Fruit fly (Drosophila melanogaster) Kc167 (cell line): ENCODE measurements around the gene Naa30B.

Experiments used
- insv ChIP-seq: fragments of >200 bp; optimal IDR thresholded peaks from 3 replicates; lab custom pipeline; 2018; ENCODE audit warnings: missing external identifiers
- psq ChIP-seq: fragments of >200 bp; optimal IDR thresholded peaks from 2 replicates; lab custom pipeline; 2017; ENCODE audit warnings: missing external identifiers

DNA sequence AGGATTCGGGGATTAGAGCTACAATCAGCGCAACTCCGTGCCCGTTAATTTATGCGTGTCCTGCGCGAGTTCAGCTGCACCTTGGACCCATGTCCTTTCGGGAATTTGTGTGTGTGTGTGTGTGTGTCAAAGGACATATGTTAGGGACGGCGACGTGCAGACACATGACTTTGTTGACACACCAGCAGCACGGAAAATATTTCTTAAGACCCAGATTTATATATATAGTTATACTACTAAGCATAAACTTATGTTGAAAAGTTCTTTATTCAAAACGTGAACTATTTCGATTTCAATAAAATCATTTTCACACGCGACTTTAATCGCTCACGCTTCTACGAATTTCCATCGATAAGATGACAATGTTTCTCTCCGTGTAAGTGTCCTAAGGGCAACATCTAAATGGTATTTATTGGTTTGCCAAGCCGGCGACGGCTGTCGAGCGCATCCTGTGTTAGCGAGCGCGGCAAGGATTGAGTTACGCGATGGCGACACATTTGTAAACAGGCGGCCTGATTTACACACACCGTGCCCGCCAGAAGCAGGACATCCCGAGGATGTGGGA is 40.3 kb downstream of the Naa30B start:
- TF ChIP-seq insv (lab: Kevin White, UChicago) (no peak), psq (lab: Kevin White, UChicago) (no peak)
